Fruit fly (Drosophila melanogaster) whole organism, embryonic: ENCODE data around the gene CG43638.

Source experiments
- B-H2 ChIP-seq: fragments of 200-800 bp; sonication (Bioruptor generic); optimal IDR thresholded peaks from 2 replicates; lab custom pipeline; 2018; ENCODE audit warnings: missing biosample characterization, mild to moderate bottlenecking, missing genetic modification characterization
- CG1024 ChIP-seq: fragments of 200-800 bp; sonication (Bioruptor generic); IDR thresholded peaks from 2 replicates; pipeline ENCODE4 v1.3.6; 2022; ENCODE audit warnings: missing biosample characterization, missing genetic modification characterization
- CG10565 ChIP-seq: fragments of 200-800 bp; sonication (Bioruptor generic); optimal IDR thresholded peaks from 3 replicates; lab custom pipeline; 2016; ENCODE audit warnings: missing biosample characterization, mild to moderate bottlenecking, missing genetic modification characterization
- CG10979 ChIP-seq: fragments of 200-800 bp; sonication (Bioruptor generic); optimal IDR thresholded peaks from 2 replicates; lab custom pipeline; 2018; ENCODE audit warnings: missing biosample characterization, mild to moderate bottlenecking, missing genetic modification characterization, moderate library complexity
- CG11504 ChIP-seq: fragments of 200-800 bp; sonication (Bioruptor generic); optimal IDR thresholded peaks from 3 replicates; lab custom pipeline; 2019; ENCODE audit warnings: missing biosample characterization, mild to moderate bottlenecking, missing genetic modification characterization, moderate library complexity
- CG12299 ChIP-seq: fragments of 200-800 bp; sonication (Bioruptor generic); optimal IDR thresholded peaks from 2 replicates; lab custom pipeline; 2018; ENCODE audit warnings: missing biosample characterization, mild to moderate bottlenecking, missing genetic modification characterization
- CG1233 ChIP-seq: fragments of 200-800 bp; sonication (Bioruptor generic); optimal IDR thresholded peaks from 4 replicates; lab custom pipeline; 2018; ENCODE audit warnings: missing biosample characterization, mild to moderate bottlenecking, missing genetic modification characterization
- CG14050 ChIP-seq: fragments of 200-800 bp; sonication (Bioruptor generic); IDR thresholded peaks from 3 replicates; pipeline ENCODE4 v1.3.6; 2022; ENCODE audit warnings: missing biosample characterization, missing genetic modification characterization
- CG14441 ChIP-seq: fragments of 200-800 bp; sonication (Bioruptor generic); IDR thresholded peaks from 2 replicates; pipeline ENCODE4 v1.3.6; 2022; ENCODE audit warnings: missing biosample characterization, missing genetic modification characterization
- CG17568 ChIP-seq: fragments of 200-800 bp; sonication (Bioruptor generic); optimal IDR thresholded peaks from 2 replicates; lab custom pipeline; 2018; ENCODE audit warnings: missing biosample characterization, mild to moderate bottlenecking, missing genetic modification characterization, moderate library complexity
- CG18262 ChIP-seq: fragments of 200-800 bp; optimal IDR thresholded peaks from 3 replicates; lab custom pipeline; 2019; ENCODE audit warnings: missing biosample characterization, mild to moderate bottlenecking, missing genetic modification characterization, moderate library complexity
- CG2116 ChIP-seq: fragments of 200-800 bp; sonication (Bioruptor generic); optimal IDR thresholded peaks from 3 replicates; lab custom pipeline; 2018; ENCODE audit warnings: missing biosample characterization, mild to moderate bottlenecking, missing genetic modification characterization
- CG33213 ChIP-seq: fragments of 200-800 bp; sonication (Bioruptor generic); optimal IDR thresholded peaks from 3 replicates; lab custom pipeline; 2016; ENCODE audit warnings: missing biosample characterization, missing genetic modification characterization
- CG3847 ChIP-seq: fragments of 200-800 bp; sonication (Bioruptor generic); IDR thresholded peaks from 2 replicates; pipeline ENCODE4 v1.3.6; 2022; ENCODE audit warnings: missing biosample characterization, missing genetic modification characterization
- CG4328 ChIP-seq: fragments of 200-800 bp; sonication (Bioruptor generic); optimal IDR thresholded peaks from 3 replicates; lab custom pipeline; 2017; ENCODE audit warnings: missing biosample characterization, missing genetic modification reagents, missing genetic modification characterization
- CG5245 ChIP-seq: fragments of 200-800 bp; sonication (Bioruptor generic); optimal IDR thresholded peaks from 3 replicates; lab custom pipeline; 2016; ENCODE audit warnings: missing biosample characterization, missing genetic modification characterization
- CG7839 ChIP-seq: fragments of 200-800 bp; sonication (Bioruptor generic); optimal IDR thresholded peaks from 3 replicates; lab custom pipeline; 2018; ENCODE audit warnings: missing biosample characterization, mild to moderate bottlenecking, missing genetic modification characterization, moderate library complexity
- CG7963 ChIP-seq: fragments of 200-800 bp; sonication (Bioruptor generic); IDR thresholded peaks from 3 replicates; pipeline ENCODE4 v1.3.6; 2022; ENCODE audit warnings: missing biosample characterization, missing genetic modification characterization; ENCODE audit not compliant: partially characterized antibody
- CG8089 ChIP-seq: fragments of 200-800 bp; sonication (Bioruptor generic); optimal IDR thresholded peaks from 3 replicates; lab custom pipeline; 2016; ENCODE audit warnings: missing biosample characterization, missing genetic modification characterization
- CG9609 ChIP-seq: fragments of 200-800 bp; sonication (Bioruptor generic); optimal IDR thresholded peaks from 3 replicates; lab custom pipeline; 2016; ENCODE audit warnings: missing biosample characterization, missing genetic modification characterization
- HLHmδ ChIP-seq: fragments of 200-800 bp; sonication (Bioruptor generic); optimal IDR thresholded peaks from 2 replicates; lab custom pipeline; 2018; ENCODE audit warnings: missing biosample characterization, mild to moderate bottlenecking, missing genetic modification characterization, moderate library complexity
- Hey ChIP-seq: fragments of 200-800 bp; sonication (Bioruptor generic); optimal IDR thresholded peaks from 3 replicates; lab custom pipeline; 2018; ENCODE audit warnings: missing biosample characterization, mild to moderate bottlenecking, missing genetic modification characterization
- Hmr ChIP-seq: fragments of 200-800 bp; sonication (Bioruptor generic); optimal IDR thresholded peaks from 3 replicates; lab custom pipeline; 2017; ENCODE audit warnings: mild to moderate bottlenecking, missing biosample characterization, missing genetic modification reagents, missing genetic modification characterization
- Hr39 ChIP-seq: fragments of >200 bp; optimal IDR thresholded peaks from 2 replicates; lab custom pipeline; 2017
- Lim3 ChIP-seq: fragments of 200-800 bp; sonication (Bioruptor generic); IDR thresholded peaks from 2 replicates; pipeline ENCODE4 v1.3.6; 2022; ENCODE audit warnings: missing biosample characterization, missing genetic modification characterization
- Lpt ChIP-seq: fragments of >200 bp; optimal IDR thresholded peaks from 2 replicates; lab custom pipeline; 2018; ENCODE audit warnings: missing biosample characterization, missing genetic modification characterization
- PHDP ChIP-seq: fragments of 200-800 bp; sonication (Bioruptor generic); optimal IDR thresholded peaks from 3 replicates; lab custom pipeline; 2018; ENCODE audit warnings: missing biosample characterization, mild to moderate bottlenecking, missing genetic modification characterization, moderate library complexity
- Scr ChIP-seq: fragments of 200-800 bp; sonication (Bioruptor generic); IDR thresholded peaks from 2 replicates; pipeline ENCODE4 v1.3.6; 2022; ENCODE audit warnings: missing biosample characterization, missing genetic modification characterization; ENCODE audit not compliant: partially characterized antibody
- Side ChIP-seq: fragments of 200-800 bp; sonication (Bioruptor generic); optimal IDR thresholded peaks from 2 replicates; lab custom pipeline; 2016; ENCODE audit warnings: missing biosample characterization, missing genetic modification characterization
- Ssrp ChIP-seq: fragments of 200-800 bp; sonication (Bioruptor generic); optimal IDR thresholded peaks from 2 replicates; lab custom pipeline; 2018; ENCODE audit warnings: missing biosample characterization, mild to moderate bottlenecking, missing genetic modification characterization, moderate library complexity
- Tbp ChIP-seq: fragments of >200 bp; optimal IDR thresholded peaks from 2 replicates; lab custom pipeline; 2018; ENCODE audit warnings: missing biosample characterization, missing genetic modification characterization
- bab2 ChIP-seq: fragments of 200-800 bp; sonication (Bioruptor generic); optimal IDR thresholded peaks from 2 replicates; lab custom pipeline; 2016; ENCODE audit warnings: missing biosample characterization, missing genetic modification characterization
- cas ChIP-seq: fragments of 200-800 bp; sonication (Bioruptor generic); IDR thresholded peaks from 2 replicates; pipeline ENCODE4 v1.3.6; 2022; ENCODE audit warnings: missing biosample characterization, missing genetic modification characterization
- dati ChIP-seq: fragments of 200-800 bp; sonication (Bioruptor generic); IDR thresholded peaks from 2 replicates; pipeline ENCODE4 v1.3.6; 2022; ENCODE audit warnings: missing biosample characterization, missing genetic modification characterization
- eve ChIP-seq, 2 experiments: fragments of >200 bp; optimal IDR thresholded peaks; 2 replicates each; lab custom pipeline; 2017; ENCODE audit warnings: missing biosample characterization in 2 of 2, missing genetic modification characterization in 2 of 2
- fu2 ChIP-seq: fragments of 200-800 bp; sonication (Bioruptor generic); optimal IDR thresholded peaks from 2 replicates; lab custom pipeline; 2016; ENCODE audit warnings: missing biosample characterization, missing genetic modification characterization
- knrl ChIP-seq: fragments of 200-800 bp; sonication (Bioruptor generic); IDR thresholded peaks from 3 replicates; pipeline ENCODE4 v1.3.6; 2022; ENCODE audit warnings: missing biosample characterization, missing genetic modification characterization; ENCODE audit not compliant: partially characterized antibody
- luna ChIP-seq: fragments of 200-800 bp; sonication (Bioruptor generic); optimal IDR thresholded peaks from 2 replicates; lab custom pipeline; 2016; ENCODE audit warnings: missing biosample characterization, missing genetic modification characterization
- oc ChIP-seq: fragments of 200-800 bp; sonication (Bioruptor generic); optimal IDR thresholded peaks from 2 replicates; lab custom pipeline; 2018; ENCODE audit warnings: missing biosample characterization, mild to moderate bottlenecking, missing genetic modification characterization, moderate library complexity
- pnt ChIP-seq: fragments of 200-800 bp; sonication (Bioruptor generic); optimal IDR thresholded peaks from 3 replicates; lab custom pipeline; 2016; ENCODE audit warnings: missing biosample characterization, missing genetic modification characterization
- ranshi ChIP-seq: fragments of 200-800 bp; sonication (Bioruptor generic); IDR thresholded peaks from 2 replicates; pipeline ENCODE4 v1.3.6; 2022; ENCODE audit warnings: missing biosample characterization, missing genetic modification characterization
- slou ChIP-seq: fragments of 200-800 bp; sonication (Bioruptor generic); optimal IDR thresholded peaks from 3 replicates; lab custom pipeline; 2016; ENCODE audit warnings: missing biosample characterization, missing genetic modification characterization
- ssp ChIP-seq: fragments of 200-800 bp; sonication (Bioruptor generic); IDR thresholded peaks from 2 replicates; pipeline ENCODE4 v1.3.6; 2022; ENCODE audit warnings: missing biosample characterization, missing genetic modification characterization
- tin ChIP-seq: fragments of 200-800 bp; sonication (Bioruptor generic); optimal IDR thresholded peaks from 3 replicates; lab custom pipeline; 2016; ENCODE audit warnings: missing biosample characterization, missing genetic modification characterization
- tio ChIP-seq: fragments of 200-800 bp; sonication (Bioruptor generic); optimal IDR thresholded peaks from 2 replicates; lab custom pipeline; 2017; ENCODE audit warnings: missing biosample characterization, missing genetic modification characterization, inconsistent platforms
- tll ChIP-seq, 2 experiments: fragments of 200-800 bp in 1 of 2; fragments of >200 bp in 1 of 2; sonication (Bioruptor generic) in 1 of 2; optimal IDR thresholded peaks; 2 replicates each; lab custom pipeline; 2017 to 2019; ENCODE audit warnings: missing biosample characterization in 2 of 2, missing genetic modification characterization in 2 of 2, mild to moderate bottlenecking in 1 of 2, moderate library complexity in 1 of 2
- twi ChIP-seq: fragments of 200-800 bp; optimal IDR thresholded peaks from 2 replicates; lab custom pipeline; 2019; ENCODE audit warnings: missing biosample characterization, mild to moderate bottlenecking, missing genetic modification characterization, moderate library complexity
- vnd ChIP-seq: fragments of 200-800 bp; sonication (Bioruptor generic); IDR thresholded peaks from 3 replicates; pipeline ENCODE4 v1.3.6; 2022; ENCODE audit warnings: missing biosample characterization, missing genetic modification characterization; ENCODE audit not compliant: partially characterized antibody

CG43638 gene

DNA sequence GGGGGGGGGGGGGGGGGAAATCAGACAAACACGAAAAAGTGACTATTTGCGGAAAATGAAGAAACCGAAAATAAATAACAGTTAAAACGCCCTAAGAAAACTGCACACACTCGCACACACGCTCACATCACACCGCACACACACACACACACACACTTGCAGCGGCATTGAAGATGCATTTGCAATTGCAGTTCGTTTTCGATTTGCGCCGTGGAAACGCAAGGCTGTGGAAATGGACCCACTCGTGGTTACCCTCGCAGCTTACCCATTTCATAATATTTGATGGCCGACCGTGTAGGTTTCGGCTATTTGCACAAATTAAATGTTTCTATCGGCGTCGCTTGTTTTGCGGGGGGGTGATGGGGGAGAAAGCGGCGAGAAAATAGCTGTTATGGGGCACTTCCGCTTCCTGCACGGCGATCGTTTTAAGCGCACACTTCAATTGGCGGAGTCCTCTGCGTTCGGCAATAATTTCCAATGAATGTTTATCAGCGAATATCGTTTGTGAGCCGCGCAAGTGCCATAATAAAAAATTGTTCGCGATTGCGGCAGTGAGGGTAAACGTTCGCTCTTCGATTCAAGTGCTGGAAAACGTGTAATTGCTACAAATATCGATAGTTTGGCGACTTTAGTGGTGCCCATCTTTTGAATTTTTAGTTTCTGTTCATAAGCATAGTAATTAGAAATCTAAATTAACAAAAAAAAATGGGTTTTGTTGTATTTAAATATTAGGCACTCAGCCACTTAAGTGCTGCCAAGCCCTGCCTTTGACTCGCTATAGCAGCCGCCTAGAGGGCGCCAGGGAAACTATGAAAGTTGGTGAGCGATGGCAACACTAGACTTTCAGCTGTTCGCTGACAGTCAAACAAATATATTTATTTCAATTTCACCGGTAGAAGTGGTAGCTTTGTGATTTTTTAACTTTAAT is 41.8 kb upstream of the CG43638 start, which contains the start of the genes Pop2 and CG6928 (continued):
- TF ChIP-seq CG2116 (peak; percentile 85), Lpt (GFP tag; lab: Kevin White, UChicago) (no peak), tin (GFP tag; lab: Kevin White, UChicago) (peak; percentile 77), bab2 (GFP tag; lab: Kevin White, UChicago) (peak; percentile 86), PHDP (tag; lab: Kevin White, UChicago) (peak; percentile 57), knrl (GFP tag; lab: Robert Waterston, UW) (peak; percentile 90), CG7963 (GFP tag; lab: Robert Waterston, UW) (no peak), ranshi (GFP tag; lab: Robert Waterston, UW) (peak; percentile 65), CG1024 (0 out of 2 replicates have a peak, but pooled peaks have one; percentile 9), CG10565 (GFP tag; lab: Kevin White, UChicago) (peak; percentile 43), CG10979 (tag; lab: Kevin White, UChicago) (peak; percentile 51), oc (tag; lab: Kevin White, UChicago) (no peak), fu2 (GFP tag; lab: Kevin White, UChicago) (peak; percentile 83), pnt (GFP tag; lab: Kevin White, UChicago) (peak; percentile 82), CG4328 (GFP tag; lab: Kevin White, UChicago) (peak; percentile 12), Tbp (no peak), luna (GFP tag; lab: Kevin White, UChicago) (peak; percentile 59), CG8089 (GFP tag; lab: Kevin White, UChicago) (peak; percentile 58), CG14050 (GFP tag; lab: Robert Waterston, UW) (peak; percentile 66; the same call in 2 of the 3 replicates), tio (GFP tag; lab: Kevin White, UChicago) (peak; percentile 59), tll (GFP tag; optimal IDR thresholded peaks at IDR 0.05; lab: Kevin White, UChicago) (peak in 1 of 2 experiments; percentile 66), Hmr (GFP tag; lab: Kevin White, UChicago) (peak; percentile 79), cas (GFP tag; lab: Robert Waterston, UW) (peak; percentile 32; the same call in 1 of the 2 replicates), slou (GFP tag; lab: Kevin White, UChicago) (peak; percentile 56), ssp (GFP tag; lab: Robert Waterston, UW) (peak; percentile 60), CG7839 (tag; lab: Kevin White, UChicago) (peak; percentile 61), CG11504 (tag; lab: Kevin White, UChicago) (peak; percentile 71), CG1233 (GFP tag; lab: Kevin White, UChicago) (peak; percentile 50), CG5245 (peak; percentile 80), twi (tag; lab: Kevin White, UChicago) (peak; percentile 48), CG18262 (peak; percentile 45), CG17568 (GFP tag; lab: Kevin White, UChicago) (peak; percentile 39), Hr39 (no peak), CG12299 (tag; lab: Kevin White, UChicago) (no peak), CG14441 (GFP tag; lab: Robert Waterston, UW) (peak; percentile 66), Scr (GFP tag; lab: Robert Waterston, UW) (peak; percentile 89), CG9609 (GFP tag; lab: Kevin White, UChicago) (peak; percentile 83), Side (peak; percentile 60), dati (GFP tag; lab: Robert Waterston, UW) (no peak), B-H2 (GFP tag; lab: Kevin White, UChicago) (peak; percentile 55), HLHmδ (GFP tag; lab: Kevin White, UChicago) (no peak), Lim3 (0 out of 2 replicates have a peak, but pooled peaks have one; percentile 15), eve (GFP tag; optimal IDR thresholded peaks at IDR 0.05; lab: Kevin White, UChicago) (no peak), Hey (tag; lab: Kevin White, UChicago) (no peak), Ssrp (tag; lab: Kevin White, UChicago) (peak; percentile 48), vnd (GFP tag; lab: Robert Waterston, UW) (peak; percentile 76), CG3847 (GFP tag; lab: Robert Waterston, UW) (peak; percentile 94), CG33213 (GFP tag; lab: Kevin White, UChicago) (peak; percentile 85)
